Fruit fly (Drosophila melanogaster): ENCODE data around the gene Septin2.

Septin2 gene

DNA sequence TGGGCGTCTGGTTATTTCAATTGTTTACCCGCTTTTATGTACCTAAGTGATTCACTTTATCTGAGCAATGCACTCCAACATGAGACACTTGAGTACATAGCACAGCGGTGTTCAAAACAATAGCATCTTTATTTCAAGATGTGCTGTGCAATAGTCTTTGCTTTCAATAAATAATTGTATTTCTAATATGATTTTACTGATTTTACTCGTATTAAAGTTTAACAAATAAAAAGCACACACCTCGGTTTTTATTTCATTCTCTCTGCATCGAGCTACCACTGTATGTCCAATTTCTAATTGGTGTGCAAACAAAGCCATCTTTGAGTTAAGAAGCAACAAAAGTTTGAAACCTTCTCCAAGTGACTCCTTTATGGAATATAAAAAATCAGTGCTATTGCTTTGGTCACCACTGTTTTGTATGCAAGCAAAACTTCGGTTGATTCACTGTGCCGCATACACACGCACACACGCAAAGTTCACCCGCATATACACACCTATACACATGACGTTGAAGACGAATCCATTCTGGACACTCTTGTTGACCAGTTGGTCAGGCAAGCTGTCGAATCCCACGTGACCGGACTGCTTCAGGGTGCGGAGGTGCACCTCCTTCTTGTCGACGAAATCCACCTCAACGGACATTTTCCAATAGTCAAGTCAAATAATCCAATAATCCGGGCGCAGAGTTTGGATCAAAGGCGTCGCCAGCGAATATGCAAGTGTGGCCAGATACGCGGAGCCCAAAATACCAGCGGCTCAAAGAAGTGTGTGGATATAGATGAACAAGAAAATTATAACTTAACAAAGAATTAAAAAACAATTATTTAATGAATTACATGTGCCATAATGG, at the start of gene Septin2 (continued):
- TF ChIP-seq shn (GFP tag; optimal IDR thresholded peaks at IDR 0.05) = peak; percentile 12
- peak; percentile 86 for TF ChIP-seq phol (tag; optimal IDR thresholded peaks at IDR 0.05)
- no peak for TF ChIP-seq YL-1 (GFP tag; optimal IDR thresholded peaks at IDR 0.05)
- TF ChIP-seq HmgD (GFP tag; optimal IDR thresholded peaks at IDR 0.05) = no peak
- TF ChIP-seq CG13123 (GFP tag; optimal IDR thresholded peaks at IDR 0.05) = peak; percentile 23
- TF ChIP-seq CG6272 (GFP tag; IDR thresholded peaks at IDR 0.05) = peak; percentile 51; the same call in 1 of the 2 replicates
- no peak for TF ChIP-seq vnd (GFP tag; IDR thresholded peaks at IDR 0.05; ENCODE audit: partially characterized antibody)
- TF ChIP-seq pita (GFP tag; optimal IDR thresholded peaks at IDR 0.05) = no peak
- peak; percentile 54 for TF ChIP-seq fd3F (GFP tag; optimal IDR thresholded peaks at IDR 0.05)
- TF ChIP-seq sisA (GFP tag; IDR thresholded peaks at IDR 0.05) = peak; percentile 75
- TF ChIP-seq pfk (GFP tag; optimal IDR thresholded peaks at IDR 0.05) = no peak
- no peak for TF ChIP-seq nerfin-2 (GFP tag; IDR thresholded peaks at IDR 0.05; ENCODE audit: partially characterized antibody)
- peak; percentile 83 for TF ChIP-seq nom (GFP tag; optimal IDR thresholded peaks at IDR 0.05)
- TF ChIP-seq jumu (GFP tag; optimal IDR thresholded peaks at IDR 0.05) = peak; percentile 30
- no peak for TF ChIP-seq Usf (GFP tag; optimal IDR thresholded peaks at IDR 0.05)
- TF ChIP-seq CG17912 (GFP tag; optimal IDR thresholded peaks at IDR 0.05) = no peak
- TF ChIP-seq HLHmδ (GFP tag; optimal IDR thresholded peaks at IDR 0.05) = peak; percentile 59
- peak; percentile 86 for TF ChIP-seq ATbp (GFP tag; optimal IDR thresholded peaks at IDR 0.05)
- TF ChIP-seq jing (GFP tag; optimal IDR thresholded peaks at IDR 0.05) = peak; percentile 65
- TF ChIP-seq Doc3 (GFP tag; IDR thresholded peaks at IDR 0.05; ENCODE audit: partially characterized antibody) = no peak
- peak; percentile 88 for TF ChIP-seq gem (tag; optimal IDR thresholded peaks at IDR 0.05)
- peak; percentile 44 for TF ChIP-seq pzg (GFP tag; optimal IDR thresholded peaks at IDR 0.05)
- TF ChIP-seq CG10431 (GFP tag; optimal IDR thresholded peaks at IDR 0.05) = peak; percentile 74
- peak; percentile 71 for TF ChIP-seq kni (GFP tag; optimal IDR thresholded peaks at IDR 0.05)
- TF ChIP-seq esg (GFP tag; conservative IDR thresholded peaks at IDR 0.05) = peak; percentile 44; the same call in 1 of the 2 replicates
- TF ChIP-seq zfh2 (GFP tag; optimal IDR thresholded peaks at IDR 0.05) = no peak
- TF ChIP-seq B-H1 (GFP tag; IDR thresholded peaks at IDR 0.05) = peak; percentile 61; the same call in 1 of the 3 replicates
- no peak for TF ChIP-seq gro (GFP tag; optimal IDR thresholded peaks at IDR 0.05)
- peak; percentile 37; the same call in 1 of the 2 replicates for TF ChIP-seq E2f2 (GFP tag; IDR thresholded peaks at IDR 0.05)
- no peak for TF ChIP-seq HLH4C (GFP tag; IDR thresholded peaks at IDR 0.05; ENCODE audit: partially characterized antibody)
- no peak; the same call in 1 of the 2 replicates for TF ChIP-seq amos (GFP tag; IDR thresholded peaks at IDR 0.05; ENCODE audit: partially characterized antibody)
- peak; percentile 11; the same call in 1 of the 2 replicates for TF ChIP-seq Gsc (GFP tag; IDR thresholded peaks at IDR 0.05)
- peak; percentile 72 for TF ChIP-seq gfzf (GFP tag; optimal IDR thresholded peaks at IDR 0.05)
- TF ChIP-seq CG18599 (GFP tag; optimal IDR thresholded peaks at IDR 0.05) = peak; percentile 79
- 0 out of 3 replicates have a peak, but pooled peaks have one; percentile 18 for TF ChIP-seq sr (GFP tag; IDR thresholded peaks at IDR 0.05)
- TF ChIP-seq so (GFP tag; IDR thresholded peaks at IDR 0.05) = peak; percentile 83; the same call in 2 of the 3 replicates
- TF ChIP-seq CG11504 (tag; optimal IDR thresholded peaks at IDR 0.05) = peak; percentile 91
- peak; percentile 46 for TF ChIP-seq pho (GFP tag; optimal IDR thresholded peaks at IDR 0.05)
- no peak for TF ChIP-seq pb (GFP tag; optimal IDR thresholded peaks at IDR 0.05)
- TF ChIP-seq gcm2 (GFP tag; optimal IDR thresholded peaks at IDR 0.05) = no peak
- no peak for TF ChIP-seq CG7745 (tag; optimal IDR thresholded peaks at IDR 0.05)
- peak; percentile 63; the same call in 2 of the 3 replicates for TF ChIP-seq tgo (GFP tag; IDR thresholded peaks at IDR 0.05)
- TF ChIP-seq Pdp1 (GFP tag; optimal IDR thresholded peaks at IDR 0.05) = peak; percentile 34 to 50
- peak; percentile 50 for TF ChIP-seq CG4328 (GFP tag; optimal IDR thresholded peaks at IDR 0.05)
- TF ChIP-seq CG6813 (GFP tag; optimal IDR thresholded peaks at IDR 0.05) = peak; percentile 68
- peak; percentile 79 for TF ChIP-seq CG10267 (tag; optimal IDR thresholded peaks at IDR 0.05)
- no peak for TF ChIP-seq eyg (GFP tag; optimal IDR thresholded peaks at IDR 0.05)
